Worm (Caenorhabditis elegans): Measurements from ENCODE around the gene msrp-5.
A peak's percentile ranks its signal among the peaks of the same experiment; 100 is the strongest.

ce11 chrII:2638062-2638461 is 21.3 kb downstream of the msrp-5 start, which contains the start of gene F22E5.9:
- TF ChIP-seq Y56A3A.18 (GFP tag; IDR thresholded peaks at IDR 0.05), result no peak
- no peak for TF ChIP-seq ama-1 (optimal IDR thresholded peaks at IDR 0.05)
- no peak for TF ChIP-seq ama-1 (GFP tag; optimal IDR thresholded peaks at IDR 0.05)
- no peak for TF ChIP-seq him-1 (tag; optimal IDR thresholded peaks at IDR 0.05)
- no peak for TF ChIP-seq mel-28 (tag; optimal IDR thresholded peaks at IDR 0.05; ENCODE audit: borderline replicate concordance)
- TF ChIP-seq F10E7.11 (tag; optimal IDR thresholded peaks at IDR 0.05), result no peak
- TF ChIP-seq F55B11.4 (tag; optimal IDR thresholded peaks at IDR 0.05; ENCODE audit: borderline replicate concordance, insufficient read depth), result no peak
- TF ChIP-seq lin-54 (GFP tag; optimal IDR thresholded peaks at IDR 0.05), result peak; percentile 50
- no peak for TF ChIP-seq aptf-3 (GFP tag; IDR thresholded peaks at IDR 0.05)
- no peak for TF ChIP-seq somi-1 (GFP tag; optimal IDR thresholded peaks at IDR 0.05)
